Worm (Caenorhabditis elegans): Measurements from ENCODE around the gene C16C4.17.

- TF ChIP-seq dao-5 (tag; optimal IDR thresholded peaks at IDR 0.05) (no peak), W03F9.2 (tag; optimal IDR thresholded peaks at IDR 0.05) (no peak), him-1 (tag; optimal IDR thresholded peaks at IDR 0.05) (no peak)
Measured at ce11 chrII:1831883-1832388, 32.4 kb upstream of the C16C4.17 start, which contains the start of gene math-39.
